Fruit fly (Drosophila melanogaster): ENCODE results near the gene Atg8a.

Atg8a gene

DNA sequence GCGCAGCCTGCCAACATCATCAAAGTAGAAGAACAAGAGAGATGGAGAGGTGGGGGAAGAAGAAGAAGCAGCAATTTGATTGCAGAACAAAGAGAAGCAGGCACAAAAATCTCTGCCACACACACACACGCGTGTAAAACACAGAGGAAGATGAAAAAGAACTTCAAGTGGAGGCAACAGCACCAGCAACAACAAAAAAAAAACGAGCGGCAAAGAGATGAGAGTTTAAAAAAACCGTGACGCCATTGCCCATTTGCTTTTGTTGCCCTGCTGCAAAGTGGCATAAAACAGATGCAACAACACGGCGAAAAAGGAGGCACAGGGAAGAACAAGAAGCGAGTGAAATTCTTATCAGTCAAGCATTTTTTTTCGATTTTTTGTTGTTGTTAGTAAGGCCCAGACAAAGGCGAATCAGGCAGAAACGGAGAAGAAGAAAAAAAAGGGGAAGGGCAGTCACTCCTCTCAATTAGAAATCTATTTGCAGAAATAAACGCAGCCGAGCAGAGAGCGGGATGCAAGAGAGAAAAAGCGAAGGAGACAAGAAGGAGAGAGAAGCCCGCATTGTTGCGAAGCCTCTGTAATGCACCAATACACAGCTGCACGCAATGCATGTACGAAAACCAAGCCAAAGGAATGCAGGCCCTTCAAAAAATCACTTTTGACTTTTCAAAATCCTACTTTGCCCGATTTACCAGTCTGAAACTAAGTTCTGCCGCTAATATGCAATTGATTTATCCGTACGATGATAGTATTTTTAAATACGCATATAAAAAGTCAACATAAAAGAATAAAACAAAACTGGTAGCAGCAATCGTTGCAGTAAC, 26.2 kb downstream of the Atg8a start (continued):
- no peak for TF ChIP-seq achi (GFP tag; optimal IDR thresholded peaks at IDR 0.05)
- peak; percentile 86 for TF ChIP-seq Sox14 (GFP tag; optimal IDR thresholded peaks at IDR 0.05)
- TF ChIP-seq fd85E (GFP tag; optimal IDR thresholded peaks at IDR 0.05) = no peak
- no peak for TF ChIP-seq acj6 (GFP tag; optimal IDR thresholded peaks at IDR 0.05)
- TF ChIP-seq Ets96B (tag; optimal IDR thresholded peaks at IDR 0.05) = peak; percentile 21
- no peak for TF ChIP-seq CG8319 (GFP tag; optimal IDR thresholded peaks at IDR 0.05)
- TF ChIP-seq Eip75B (GFP tag; optimal IDR thresholded peaks at IDR 0.05) = no peak
- TF ChIP-seq CG10669 (GFP tag; optimal IDR thresholded peaks at IDR 0.05) = peak; percentile 42
- TF ChIP-seq CG3032 (tag; optimal IDR thresholded peaks at IDR 0.05) = peak; percentile 24
- no peak for TF ChIP-seq topi (GFP tag; optimal IDR thresholded peaks at IDR 0.05)
- TF ChIP-seq CG10631 (GFP tag; optimal IDR thresholded peaks at IDR 0.05) = no peak
- TF ChIP-seq pdm3 (GFP tag; optimal IDR thresholded peaks at IDR 0.05) = no peak
- peak; percentile 60 for TF ChIP-seq CG6276 (GFP tag; optimal IDR thresholded peaks at IDR 0.05)
- no peak for TF ChIP-seq CG11294 (GFP tag; IDR thresholded peaks at IDR 0.05)
- TF ChIP-seq dac (GFP tag; optimal IDR thresholded peaks at IDR 0.05) = no peak
- TF ChIP-seq CG3919 (GFP tag; optimal IDR thresholded peaks at IDR 0.05) = peak; percentile 7
- no peak for TF ChIP-seq fd59A (GFP tag; optimal IDR thresholded peaks at IDR 0.05)
- TF ChIP-seq salr (GFP tag; optimal IDR thresholded peaks at IDR 0.05) = peak in 1 of 2 experiments; percentile 47
- TF ChIP-seq fkh (GFP tag; optimal IDR thresholded peaks at IDR 0.05) = no peak
- no peak for TF ChIP-seq lz (GFP tag; optimal IDR thresholded peaks at IDR 0.05)
- TF ChIP-seq CG11762 (GFP tag; optimal IDR thresholded peaks at IDR 0.05; ENCODE audit: insufficient read depth) = peak; percentile 14
- TF ChIP-seq CG15336 (GFP tag; IDR thresholded peaks at IDR 0.05) = no peak
- no peak for TF ChIP-seq Hr38 (GFP tag; optimal IDR thresholded peaks at IDR 0.05)
- TF ChIP-seq Eip78C (GFP tag) = peak; percentile 37
- peak; percentile 22 for TF ChIP-seq CG32006 (GFP tag; optimal IDR thresholded peaks at IDR 0.05)
- peak; percentile 77; the same call in 2 of the 3 replicates for TF ChIP-seq CG6163 (GFP tag; IDR thresholded peaks at IDR 0.05)
- peak; percentile 14 for TF ChIP-seq CG1621 (tag; optimal IDR thresholded peaks at IDR 0.05)
- TF ChIP-seq CG31627 (GFP tag; optimal IDR thresholded peaks at IDR 0.05) = no peak

DNA sequence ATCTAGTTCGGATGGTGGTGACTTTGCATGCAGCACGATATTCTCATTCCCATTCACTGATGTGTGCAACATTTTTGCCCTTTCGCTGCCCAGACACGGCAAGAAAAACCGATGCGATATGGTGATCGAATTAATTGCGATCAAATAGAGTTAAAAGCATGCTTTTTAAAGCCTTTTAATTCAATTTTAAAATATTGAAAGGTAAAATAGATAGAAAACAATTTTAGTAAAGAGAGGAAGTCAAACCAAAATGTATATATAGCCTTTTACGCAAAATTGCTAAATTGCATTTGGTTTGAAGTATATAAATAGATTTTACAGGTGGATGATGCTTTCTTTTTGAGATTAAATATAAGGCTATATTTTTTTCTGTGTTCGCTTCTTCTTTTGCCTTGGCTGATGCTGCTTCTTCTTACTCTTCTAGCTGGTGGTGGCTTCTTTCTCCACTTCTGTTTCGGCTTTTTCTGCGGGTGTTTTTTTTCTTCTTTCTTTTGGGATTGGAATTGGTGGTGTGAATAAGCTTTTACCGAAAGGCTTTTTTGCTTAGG, 27.1 kb downstream of the Atg8a start:
- TF ChIP-seq Sox15 (GFP tag; optimal IDR thresholded peaks at IDR 0.05) (no peak), Eip75B (GFP tag; optimal IDR thresholded peaks at IDR 0.05) (peak; percentile 60), achi (GFP tag; optimal IDR thresholded peaks at IDR 0.05) (no peak), esn (GFP tag; optimal IDR thresholded peaks at IDR 0.05) (no peak), Hr4 (GFP tag; optimal IDR thresholded peaks at IDR 0.05) (no peak), Gug (GFP tag; IDR thresholded peaks at IDR 0.05) (no peak), acj6 (GFP tag; optimal IDR thresholded peaks at IDR 0.05) (no peak), topi (GFP tag; optimal IDR thresholded peaks at IDR 0.05) (peak; percentile 14), CG6163 (GFP tag; IDR thresholded peaks at IDR 0.05) (peak; percentile 38; the same call in 1 of the 3 replicates), cyc (GFP tag; optimal IDR thresholded peaks at IDR 0.05) (no peak), ss (GFP tag; optimal IDR thresholded peaks at IDR 0.05) (peak; percentile 41 to 62), CG31627 (GFP tag; optimal IDR thresholded peaks at IDR 0.05) (no peak), Smox (GFP tag; optimal IDR thresholded peaks at IDR 0.05) (no peak), Eip78C (GFP tag) (peak; percentile 83), OdsH (GFP tag; optimal IDR thresholded peaks at IDR 0.05) (no peak), Ets21C (GFP tag; optimal IDR thresholded peaks at IDR 0.05) (no peak), Sox14 (GFP tag; optimal IDR thresholded peaks at IDR 0.05) (no peak), Ets96B (tag; optimal IDR thresholded peaks at IDR 0.05) (peak; percentile 2), CG6808 (GFP tag; optimal IDR thresholded peaks at IDR 0.05) (peak; percentile 8), CG4318 (GFP tag; optimal IDR thresholded peaks at IDR 0.05) (no peak), Met (GFP tag; optimal IDR thresholded peaks at IDR 0.05) (peak; percentile 46), CG10669 (GFP tag; optimal IDR thresholded peaks at IDR 0.05) (peak; percentile 17), CG6276 (GFP tag; optimal IDR thresholded peaks at IDR 0.05) (no peak), CG34406 (GFP tag; optimal IDR thresholded peaks at IDR 0.05) (peak; percentile 15), CG3032 (tag; optimal IDR thresholded peaks at IDR 0.05) (peak; percentile 39), svp (GFP tag) (peak; percentile 62), CG10631 (GFP tag; optimal IDR thresholded peaks at IDR 0.05) (peak; percentile 25), CG6854 (GFP tag; optimal IDR thresholded peaks at IDR 0.05) (no peak), pdm3 (GFP tag; optimal IDR thresholded peaks at IDR 0.05) (no peak), CG16779 (tag; optimal IDR thresholded peaks at IDR 0.05) (peak; percentile 1)
